Fruit fly (Drosophila melanogaster) whole organism, embryonic: ENCODE data around the gene Fitm.

Experiments used
- B-H2 ChIP-seq: fragments of 200-800 bp; sonication (Bioruptor generic); optimal IDR thresholded peaks from 2 replicates; lab custom pipeline; 2018; ENCODE audit warnings: missing biosample characterization, mild to moderate bottlenecking, missing genetic modification characterization
- BtbVII ChIP-seq: fragments of 200-800 bp; sonication (Bioruptor generic); optimal IDR thresholded peaks from 3 replicates; lab custom pipeline; 2017; ENCODE audit warnings: missing biosample characterization, mild to moderate bottlenecking, missing genetic modification characterization
- CG11093 ChIP-seq: fragments of 200-800 bp; sonication (Bioruptor generic); IDR thresholded peaks from 3 replicates; pipeline ENCODE4 v1.3.6; 2022; ENCODE audit warnings: missing biosample characterization, missing genetic modification characterization
- CG1233 ChIP-seq: fragments of 200-800 bp; sonication (Bioruptor generic); optimal IDR thresholded peaks from 4 replicates; lab custom pipeline; 2018; ENCODE audit warnings: missing biosample characterization, mild to moderate bottlenecking, missing genetic modification characterization
- CG14667 ChIP-seq: fragments of 200-800 bp; sonication (Bioruptor generic); IDR thresholded peaks from 2 replicates; pipeline ENCODE4 v1.3.6; 2022; ENCODE audit warnings: missing biosample characterization, missing genetic modification characterization
- CG14965 ChIP-seq: fragments of 200-800 bp; sonication (Bioruptor generic); optimal IDR thresholded peaks from 2 replicates; lab custom pipeline; 2016; ENCODE audit warnings: missing biosample characterization, missing genetic modification characterization, borderline replicate concordance
- CG17912 ChIP-seq: fragments of 200-800 bp; sonication (Bioruptor generic); optimal IDR thresholded peaks from 2 replicates; lab custom pipeline; 2018; ENCODE audit warnings: missing biosample characterization, mild to moderate bottlenecking, missing genetic modification characterization
- CG2202 ChIP-seq: fragments of 200-800 bp; sonication (Bioruptor generic); optimal IDR thresholded peaks from 2 replicates; lab custom pipeline; 2018; ENCODE audit warnings: missing biosample characterization, mild to moderate bottlenecking, missing genetic modification characterization
- CG2712 ChIP-seq: fragments of 200-800 bp; optimal IDR thresholded peaks from 3 replicates; lab custom pipeline; 2019; ENCODE audit warnings: missing biosample characterization, mild to moderate bottlenecking, missing genetic modification characterization, moderate library complexity
- CG2875 ChIP-seq: fragments of 200-800 bp; sonication (Bioruptor generic); optimal IDR thresholded peaks from 2 replicates; lab custom pipeline; 2017; ENCODE audit warnings: missing biosample characterization, mild to moderate bottlenecking, missing genetic modification characterization, missing genetic modification reagents
- CG3281 ChIP-seq: fragments of 200-800 bp; sonication (Bioruptor generic); optimal IDR thresholded peaks from 3 replicates; lab custom pipeline; 2017; ENCODE audit warnings: missing biosample characterization, mild to moderate bottlenecking, missing genetic modification characterization
- CG4854 ChIP-seq: fragments of 200-800 bp; sonication (Bioruptor generic); optimal IDR thresholded peaks from 2 replicates; lab custom pipeline; 2016; ENCODE audit warnings: missing biosample characterization, missing genetic modification characterization, inconsistent platforms
- CG6272 ChIP-seq: fragments of 200-800 bp; sonication (Bioruptor generic); IDR thresholded peaks from 2 replicates; pipeline ENCODE4 v1.3.6; 2022; ENCODE audit warnings: missing biosample characterization, missing genetic modification characterization
- CG7928 ChIP-seq: fragments of 200-800 bp; sonication (Bioruptor generic); optimal IDR thresholded peaks from 2 replicates; lab custom pipeline; 2017; ENCODE audit warnings: missing biosample characterization, mild to moderate bottlenecking, missing genetic modification characterization
- CG8089 ChIP-seq: fragments of 200-800 bp; sonication (Bioruptor generic); optimal IDR thresholded peaks from 3 replicates; lab custom pipeline; 2016; ENCODE audit warnings: missing biosample characterization, missing genetic modification characterization
- CG8924 ChIP-seq: fragments of 200-800 bp; optimal IDR thresholded peaks from 3 replicates; lab custom pipeline; 2019; ENCODE audit warnings: missing biosample characterization, mild to moderate bottlenecking, missing genetic modification characterization, moderate library complexity
- Camta ChIP-seq: fragments of 200-800 bp; sonication (Bioruptor generic); optimal IDR thresholded peaks from 2 replicates; lab custom pipeline; 2016; ENCODE audit warnings: missing biosample characterization, missing genetic modification characterization
- Deaf1 ChIP-seq: fragments of 200-800 bp; optimal IDR thresholded peaks from 3 replicates; lab custom pipeline; 2019; ENCODE audit warnings: missing biosample characterization, mild to moderate bottlenecking, missing genetic modification characterization, moderate library complexity
- Doc2 ChIP-seq: fragments of 200-800 bp; sonication (Bioruptor generic); IDR thresholded peaks from 2 replicates; pipeline ENCODE4 v1.3.6; 2022; ENCODE audit warnings: missing biosample characterization, missing genetic modification characterization
- Dref ChIP-seq: fragments of 200-800 bp; sonication (Bioruptor generic); IDR thresholded peaks from 2 replicates; pipeline ENCODE4 v1.3.6; 2022; ENCODE audit warnings: missing biosample characterization, missing genetic modification characterization
- E2f1 ChIP-seq: fragments of 200-800 bp; sonication (Bioruptor generic); IDR thresholded peaks from 2 replicates; pipeline ENCODE4 v1.3.6; 2022; ENCODE audit warnings: missing biosample characterization, missing genetic modification characterization
- E2f2 ChIP-seq: fragments of 200-800 bp; sonication (Bioruptor generic); IDR thresholded peaks from 2 replicates; pipeline ENCODE4 v1.3.6; 2022; ENCODE audit warnings: missing biosample characterization, missing genetic modification characterization
- HLH3B ChIP-seq: fragments of 200-800 bp; sonication (Bioruptor generic); IDR thresholded peaks from 2 replicates; pipeline ENCODE4 v1.3.6; 2022; ENCODE audit warnings: missing biosample characterization, missing genetic modification characterization
- Hr39 ChIP-seq: fragments of >200 bp; optimal IDR thresholded peaks from 2 replicates; lab custom pipeline; 2017
- Myb ChIP-seq: fragments of 200-800 bp; sonication (Bioruptor generic); optimal IDR thresholded peaks from 2 replicates; lab custom pipeline; 2016; ENCODE audit warnings: missing biosample characterization, missing genetic modification characterization
- Oli ChIP-seq: fragments of 200-800 bp; sonication (Bioruptor generic); optimal IDR thresholded peaks from 2 replicates; lab custom pipeline; 2018; ENCODE audit warnings: missing biosample characterization, mild to moderate bottlenecking, missing genetic modification characterization, moderate library complexity
- Ssrp ChIP-seq: fragments of 200-800 bp; sonication (Bioruptor generic); optimal IDR thresholded peaks from 2 replicates; lab custom pipeline; 2018; ENCODE audit warnings: missing biosample characterization, mild to moderate bottlenecking, missing genetic modification characterization, moderate library complexity
- ash1 ChIP-seq: fragments of 200-800 bp; sonication (Bioruptor generic); optimal IDR thresholded peaks from 2 replicates; lab custom pipeline; 2018; ENCODE audit warnings: missing biosample characterization, mild to moderate bottlenecking, missing genetic modification characterization
- ci ChIP-seq: fragments of 200-800 bp; sonication (Bioruptor generic); IDR thresholded peaks from 3 replicates; pipeline ENCODE4 v1.3.6; 2022; ENCODE audit warnings: missing biosample characterization, missing genetic modification characterization
- corto ChIP-seq: fragments of 200-800 bp; sonication (Bioruptor generic); optimal IDR thresholded peaks from 2 replicates; lab custom pipeline; 2016; ENCODE audit warnings: missing biosample characterization, mild to moderate bottlenecking, missing genetic modification characterization, moderate library complexity
- danr ChIP-seq: fragments of 200-800 bp; sonication (Bioruptor generic); IDR thresholded peaks from 2 replicates; pipeline ENCODE4 v1.3.6; 2022; ENCODE audit warnings: missing biosample characterization, missing genetic modification characterization
- dmrt99B ChIP-seq: fragments of 200-800 bp; sonication (Bioruptor generic); optimal IDR thresholded peaks from 2 replicates; lab custom pipeline; 2018; ENCODE audit warnings: missing biosample characterization, mild to moderate bottlenecking, missing genetic modification characterization, moderate library complexity
- eyg ChIP-seq: fragments of 200-800 bp; sonication (Bioruptor generic); optimal IDR thresholded peaks from 3 replicates; lab custom pipeline; 2016; ENCODE audit warnings: missing biosample characterization, missing genetic modification characterization
- fu2 ChIP-seq: fragments of 200-800 bp; sonication (Bioruptor generic); optimal IDR thresholded peaks from 2 replicates; lab custom pipeline; 2016; ENCODE audit warnings: missing biosample characterization, missing genetic modification characterization
- gfzf ChIP-seq: fragments of 200-800 bp; sonication (Bioruptor generic); optimal IDR thresholded peaks from 2 replicates; lab custom pipeline; 2016; ENCODE audit warnings: missing biosample characterization, mild to moderate bottlenecking, missing genetic modification characterization, moderate library complexity
- grn ChIP-seq: fragments of 200-800 bp; sonication (Bioruptor generic); optimal IDR thresholded peaks from 3 replicates; lab custom pipeline; 2017; ENCODE audit warnings: missing biosample characterization, missing genetic modification characterization
- h ChIP-seq: fragments of >200 bp; optimal IDR thresholded peaks from 2 replicates; lab custom pipeline; 2017
- hb ChIP-seq: fragments of 200-800 bp; sonication (Bioruptor generic); IDR thresholded peaks from 3 replicates; pipeline ENCODE4 v1.3.6; 2022; ENCODE audit warnings: missing biosample characterization, missing genetic modification characterization; ENCODE audit not compliant: partially characterized antibody
- org-1 ChIP-seq: fragments of 200-800 bp; sonication (Bioruptor generic); optimal IDR thresholded peaks from 2 replicates; lab custom pipeline; 2017; ENCODE audit warnings: missing biosample characterization, missing genetic modification characterization
- repo ChIP-seq: fragments of 200-800 bp; sonication (Bioruptor generic); optimal IDR thresholded peaks from 2 replicates; lab custom pipeline; 2016; ENCODE audit warnings: missing biosample characterization, missing genetic modification characterization
- salm ChIP-seq: fragments of 200-800 bp; sonication (Bioruptor generic); optimal IDR thresholded peaks from 2 replicates; lab custom pipeline; 2018; ENCODE audit warnings: missing biosample characterization, mild to moderate bottlenecking, missing genetic modification characterization
- schlank ChIP-seq: fragments of 200-800 bp; sonication (Bioruptor generic); optimal IDR thresholded peaks from 2 replicates; lab custom pipeline; 2018; ENCODE audit warnings: missing biosample characterization, mild to moderate bottlenecking, missing genetic modification characterization
- scrt ChIP-seq: fragments of 200-800 bp; sonication (Bioruptor generic); optimal IDR thresholded peaks from 2 replicates; lab custom pipeline; 2018; ENCODE audit warnings: missing biosample characterization, mild to moderate bottlenecking, missing genetic modification characterization, moderate library complexity
- sob ChIP-seq: fragments of 200-800 bp; sonication (Bioruptor generic); IDR thresholded peaks from 2 replicates; pipeline ENCODE4 v1.3.6; 2022; ENCODE audit warnings: missing biosample characterization, missing genetic modification characterization
- tll ChIP-seq, 2 experiments: fragments of 200-800 bp in 1 of 2; fragments of >200 bp in 1 of 2; sonication (Bioruptor generic) in 1 of 2; optimal IDR thresholded peaks; 2 replicates each; lab custom pipeline; 2017 to 2019; ENCODE audit warnings: missing biosample characterization in 2 of 2, missing genetic modification characterization in 2 of 2, mild to moderate bottlenecking in 1 of 2, moderate library complexity in 1 of 2
- trh ChIP-seq: fragments of 200-800 bp; sonication (Bioruptor generic); optimal IDR thresholded peaks from 2 replicates; lab custom pipeline; 2016; ENCODE audit warnings: missing biosample characterization, missing genetic modification characterization
- twi ChIP-seq: fragments of 200-800 bp; optimal IDR thresholded peaks from 2 replicates; lab custom pipeline; 2019; ENCODE audit warnings: missing biosample characterization, mild to moderate bottlenecking, missing genetic modification characterization, moderate library complexity
- unc-4 ChIP-seq: fragments of 200-800 bp; sonication (Bioruptor generic); IDR thresholded peaks from 2 replicates; pipeline ENCODE4 v1.3.6; 2022; ENCODE audit warnings: missing biosample characterization, missing genetic modification characterization; ENCODE audit not compliant: partially characterized antibody
- unpg ChIP-seq: fragments of 200-800 bp; sonication (Bioruptor generic); optimal IDR thresholded peaks from 3 replicates; lab custom pipeline; 2018; ENCODE audit warnings: missing biosample characterization, mild to moderate bottlenecking, missing genetic modification characterization, moderate library complexity
- zfh1 ChIP-seq: fragments of 200-800 bp; sonication (Bioruptor generic); IDR thresholded peaks from 3 replicates; pipeline ENCODE4 v1.3.6; 2022; ENCODE audit warnings: missing biosample characterization, missing genetic modification characterization

The Fitm gene

DNA sequence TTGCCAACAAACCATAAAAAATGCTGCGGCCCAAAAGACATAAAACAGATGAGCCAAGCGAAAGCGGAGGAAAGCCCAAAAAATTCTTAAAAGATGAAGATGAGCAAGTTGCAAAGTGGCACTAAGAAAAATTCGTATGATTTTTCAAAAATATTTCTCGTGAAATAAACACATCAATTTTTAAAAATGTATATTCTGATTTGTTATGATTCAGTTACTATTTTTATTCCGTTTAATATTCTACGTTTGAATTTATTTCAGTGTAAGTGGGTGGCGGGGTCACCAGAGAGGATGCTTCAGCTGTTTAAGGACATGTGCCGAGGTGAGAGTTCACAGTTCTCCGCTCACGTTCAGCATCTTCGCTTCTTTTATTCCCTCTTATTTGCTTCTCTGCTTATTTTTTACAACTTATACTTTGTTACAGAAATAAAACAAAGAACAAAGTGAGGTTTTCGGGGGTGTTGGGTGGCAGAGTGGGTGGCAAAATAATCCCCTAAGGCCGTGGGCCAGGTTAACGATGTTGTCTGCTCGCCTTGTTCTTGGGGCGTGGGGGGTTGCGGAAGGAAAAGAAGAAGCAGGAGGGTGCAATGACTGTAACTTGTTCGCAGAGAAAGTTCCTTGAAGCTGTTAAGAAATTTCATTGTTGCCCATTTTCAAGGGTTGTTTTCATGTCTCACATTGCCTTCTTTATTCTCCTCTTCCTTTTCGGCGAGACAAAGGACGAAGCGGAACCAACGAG, 36.6 kb upstream of the Fitm start (continued):
- TF ChIP-seq CG2202 (tag; lab: Kevin White, UChicago) (no peak), CG8089 (GFP tag; lab: Kevin White, UChicago) (no peak), Camta (peak; percentile 10), BtbVII (no peak), Dref (no peak), ci (GFP tag; lab: Robert Waterston, UW) (peak; percentile 53; the same call in 1 of the 3 replicates), Myb (GFP tag; lab: Kevin White, UChicago) (no peak), CG14965 (GFP tag; lab: Kevin White, UChicago) (no peak), Doc2 (GFP tag; lab: Robert Waterston, UW) (no peak), CG8924 (peak; percentile 34), Hr39 (lab: Kevin White, UChicago) (no peak), HLH3B (GFP tag; lab: Robert Waterston, UW) (0 out of 2 replicates have a peak, but pooled peaks have one; percentile 15), tll (GFP tag; optimal IDR thresholded peaks at IDR 0.05; lab: Kevin White, UChicago) (no peak), CG2712 (tag; lab: Kevin White, UChicago) (peak; percentile 57), CG2875 (GFP tag; lab: Kevin White, UChicago) (no peak), CG11093 (GFP tag; lab: Robert Waterston, UW) (no peak), fu2 (GFP tag; lab: Kevin White, UChicago) (peak; percentile 21), h (no peak), unc-4 (GFP tag; lab: Robert Waterston, UW) (no peak), eyg (GFP tag; lab: Kevin White, UChicago) (peak; percentile 23), B-H2 (GFP tag; lab: Kevin White, UChicago) (no peak), org-1 (GFP tag; lab: Kevin White, UChicago) (peak; percentile 2), gfzf (no peak), CG6272 (no peak), trh (GFP tag; lab: Kevin White, UChicago) (no peak), ash1 (no peak), CG4854 (GFP tag; lab: Kevin White, UChicago) (no peak), grn (GFP tag; lab: Kevin White, UChicago) (no peak), schlank (tag; lab: Kevin White, UChicago) (no peak), unpg (GFP tag; lab: Kevin White, UChicago) (peak; percentile 38), sob (GFP tag; lab: Robert Waterston, UW) (peak; percentile 41; the same call in 1 of the 2 replicates), scrt (GFP tag; lab: Kevin White, UChicago) (peak; percentile 35), Oli (tag; lab: Kevin White, UChicago) (peak; percentile 43), CG17912 (GFP tag; lab: Kevin White, UChicago) (no peak), E2f1 (GFP tag; lab: Robert Waterston, UW) (no peak), repo (GFP tag; lab: Kevin White, UChicago) (no peak), CG3281 (peak; percentile 51), CG14667 (GFP tag; lab: Robert Waterston, UW) (peak; percentile 38; the same call in 1 of the 2 replicates), Ssrp (tag; lab: Kevin White, UChicago) (peak; percentile 16), Deaf1 (tag; lab: Kevin White, UChicago) (no peak), twi (tag; lab: Kevin White, UChicago) (no peak), corto (no peak), dmrt99B (tag; lab: Kevin White, UChicago) (peak; percentile 59), CG1233 (peak; percentile 17), salm (tag; lab: Kevin White, UChicago) (no peak), zfh1 (no peak), CG7928 (GFP tag; lab: Kevin White, UChicago) (no peak), E2f2 (GFP tag; lab: Robert Waterston, UW) (peak; percentile 31; the same call in 1 of the 2 replicates), hb (GFP tag; lab: Robert Waterston, UW) (no peak), danr (GFP tag; lab: Robert Waterston, UW) (no peak)
